Worm (Caenorhabditis elegans): ENCODE measurements around the gene ncs-5.

DNA sequence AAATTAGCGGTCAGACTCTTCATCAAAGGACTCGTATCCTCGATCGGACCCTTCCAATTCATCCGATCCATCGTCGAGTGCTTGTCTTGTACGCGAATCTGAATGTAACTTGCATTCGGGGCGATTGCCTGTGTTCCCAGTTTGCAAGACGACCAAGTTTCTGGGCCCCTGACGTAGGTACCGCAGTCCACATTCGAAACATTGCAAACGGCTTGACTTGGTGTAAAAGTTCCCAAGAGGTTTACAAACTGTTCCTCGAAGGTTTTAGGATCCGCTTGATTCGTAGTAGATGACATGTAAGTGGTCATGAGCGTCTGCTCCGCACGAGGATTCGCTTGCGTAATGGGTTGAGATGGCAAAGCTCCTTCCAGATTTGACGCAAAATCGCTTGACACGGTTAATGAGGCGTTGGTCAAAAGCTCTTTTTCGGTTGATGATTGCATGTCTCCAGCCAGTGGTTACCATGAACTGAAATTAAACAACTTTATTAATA lies 43.3 kb upstream of the ncs-5 start, which contains the start of gene Y17D7B.4:
- TF ChIP-seq nhr-28 (tag; optimal IDR thresholded peaks at IDR 0.05) (no peak), pqm-1 (tag; optimal IDR thresholded peaks at IDR 0.05) (no peak), ceh-82 (tag; optimal IDR thresholded peaks at IDR 0.05) (no peak), snpc-4 (tag; optimal IDR thresholded peaks at IDR 0.05) (no peak), unc-62 (GFP tag; optimal IDR thresholded peaks at IDR 0.05 in 1 of 2) (peak in 1 of 2 experiments; percentile 66), unc-62 (tag; optimal IDR thresholded peaks at IDR 0.05) (no peak), ztf-11 (tag; optimal IDR thresholded peaks at IDR 0.05) (no peak), lin-13 (GFP tag; optimal IDR thresholded peaks at IDR 0.05) (no peak)

Measured in whole organism, L4 larva.